Worm (Caenorhabditis elegans): Measurements from ENCODE around the gene ttr-5.

The ttr-5 gene

ce11 chrIII:9331084-9331564 is 1.0 kb downstream of the ttr-5 start, which contains the start of gene ufc-1:
TSS of gene ufc-1 (plus strand) at chrIII:9331514.
- TF ChIP-seq ZK546.5 (tag; optimal IDR thresholded peaks at IDR 0.05) (no peak), lsy-2 (tag; optimal IDR thresholded peaks at IDR 0.05) (peak in 1 of 2 experiments; percentile 74), C34F6.9 (tag; optimal IDR thresholded peaks at IDR 0.05) (peak; percentile 24)

ce11 chrIII:9334174-9334573 is 4.1 kb downstream of the ttr-5 start, which contains the start of gene elo-4:
TSS of gene elo-4 (minus strand) at chrIII:9334274.
- TF ChIP-seq C34F6.9 (tag; optimal IDR thresholded peaks at IDR 0.05), result no peak
- no peak for TF ChIP-seq F13H6.1 (tag; optimal IDR thresholded peaks at IDR 0.05)
- no peak for TF ChIP-seq unc-55 (GFP tag; optimal IDR thresholded peaks at IDR 0.05)
- no peak for TF ChIP-seq nhr-12 (tag; optimal IDR thresholded peaks at IDR 0.05)
- TF ChIP-seq elt-3 (tag; optimal IDR thresholded peaks at IDR 0.05), result no peak
- TF ChIP-seq fos-1 (tag; optimal IDR thresholded peaks at IDR 0.05), result no peak
- no peak for TF ChIP-seq sma-9 (GFP tag; optimal IDR thresholded peaks at IDR 0.05)
- TF ChIP-seq sma-9 (tag; optimal IDR thresholded peaks at IDR 0.05), result no peak
- no peak for TF ChIP-seq lin-39 (tag; optimal IDR thresholded peaks at IDR 0.05)

ce11 chrIII:9335076-9335475 is 5.0 kb downstream of the ttr-5 start:
- TF ChIP-seq ceh-16 (tag; optimal IDR thresholded peaks at IDR 0.05), result no peak
- TF ChIP-seq zag-1 (tag; optimal IDR thresholded peaks at IDR 0.05), result no peak
- no peak for TF ChIP-seq F13H6.1 (tag; optimal IDR thresholded peaks at IDR 0.05)
- no peak for TF ChIP-seq blmp-1 (tag; optimal IDR thresholded peaks at IDR 0.05; ENCODE audit: insufficient read depth)
- TF ChIP-seq mdl-1 (tag; optimal IDR thresholded peaks at IDR 0.05), result no peak
- no peak for TF ChIP-seq dmd-4 (tag; optimal IDR thresholded peaks at IDR 0.05)
- no peak for TF ChIP-seq nhr-237 (tag; optimal IDR thresholded peaks at IDR 0.05)

ce11 chrIII:9336807-9337206 is 6.7 kb downstream of the ttr-5 start:
- no peak for TF ChIP-seq zag-1 (tag; optimal IDR thresholded peaks at IDR 0.05)
- no peak for TF ChIP-seq egl-27 (tag; optimal IDR thresholded peaks at IDR 0.05)
- no peak for TF ChIP-seq lsy-2 (tag; optimal IDR thresholded peaks at IDR 0.05)
- no peak for TF ChIP-seq blmp-1 (tag; optimal IDR thresholded peaks at IDR 0.05; ENCODE audit: insufficient read depth)
- no peak for TF ChIP-seq F13H6.1 (tag; optimal IDR thresholded peaks at IDR 0.05)
- TF ChIP-seq gmeb-1 (tag; optimal IDR thresholded peaks at IDR 0.05), result no peak
- no peak for TF ChIP-seq nhr-11 (tag; optimal IDR thresholded peaks at IDR 0.05)
- no peak for TF ChIP-seq peb-1 (tag; optimal IDR thresholded peaks at IDR 0.05)
- TF ChIP-seq aly-2 (tag; optimal IDR thresholded peaks at IDR 0.05), result no peak
- no peak for TF ChIP-seq C34F6.9 (tag; optimal IDR thresholded peaks at IDR 0.05)
- TF ChIP-seq nhr-129 (tag; optimal IDR thresholded peaks at IDR 0.05), result no peak
- TF ChIP-seq nhr-21 (tag; optimal IDR thresholded peaks at IDR 0.05), result no peak
- TF ChIP-seq unc-62 (GFP tag; optimal IDR thresholded peaks at IDR 0.05), result no peak
- TF ChIP-seq nhr-25 (tag; optimal IDR thresholded peaks at IDR 0.05), result no peak
- TF ChIP-seq ceh-16 (tag; optimal IDR thresholded peaks at IDR 0.05), result no peak
- TF ChIP-seq R02D3.7 (tag; optimal IDR thresholded peaks at IDR 0.05), result no peak
- no peak for TF ChIP-seq crh-2 (tag; optimal IDR thresholded peaks at IDR 0.05)
- TF ChIP-seq nhr-77 (tag; optimal IDR thresholded peaks at IDR 0.05), result no peak

ce11 chrIII:9337968-9338367 is 7.9 kb downstream of the ttr-5 start:
- TF ChIP-seq ztf-1 (GFP tag; conservative IDR thresholded peaks at IDR 0.05) (no peak), sem-4 (tag; optimal IDR thresholded peaks at IDR 0.05) (no peak), nhr-23 (tag; optimal IDR thresholded peaks at IDR 0.05) (no peak), unc-39 (tag; optimal IDR thresholded peaks at IDR 0.05) (no peak), elt-1 (tag; optimal IDR thresholded peaks at IDR 0.05) (no peak), ztf-11 (tag; optimal IDR thresholded peaks at IDR 0.05) (no peak), F13H6.1 (tag; optimal IDR thresholded peaks at IDR 0.05) (no peak), R02D3.7 (tag; optimal IDR thresholded peaks at IDR 0.05) (no peak), dmd-4 (tag; optimal IDR thresholded peaks at IDR 0.05) (no peak), lin-13 (GFP tag; optimal IDR thresholded peaks at IDR 0.05) (no peak), egl-27 (tag; optimal IDR thresholded peaks at IDR 0.05) (no peak), blmp-1 (tag; optimal IDR thresholded peaks at IDR 0.05; ENCODE audit: insufficient read depth) (no peak), nhr-12 (tag; optimal IDR thresholded peaks at IDR 0.05) (no peak)

Measured in whole organism, L2 larva.